Fruit fly (Drosophila melanogaster): ENCODE results near the gene Ttc19.
A peak's percentile ranks its signal among the peaks of the same experiment; 100 is the strongest.

Gene Ttc19

dm6 chr2L:19026491-19027197 is 18.3 kb downstream of the Ttc19 start (continued):
- TF ChIP-seq CG6808 (GFP tag; optimal IDR thresholded peaks at IDR 0.05) (peak; percentile 71), CG34406 (GFP tag; optimal IDR thresholded peaks at IDR 0.05) (peak; percentile 47), CG8319 (GFP tag; optimal IDR thresholded peaks at IDR 0.05) (no peak), CG1621 (tag; optimal IDR thresholded peaks at IDR 0.05) (peak; percentile 60), Smox (GFP tag; optimal IDR thresholded peaks at IDR 0.05) (peak; percentile 44), Eip93F (GFP tag; optimal IDR thresholded peaks at IDR 0.05) (no peak), fd59A (GFP tag; optimal IDR thresholded peaks at IDR 0.05) (peak; percentile 66), Sox15 (GFP tag; optimal IDR thresholded peaks at IDR 0.05) (peak; percentile 33), vri (GFP tag; optimal IDR thresholded peaks at IDR 0.05) (no peak), CG31627 (GFP tag; optimal IDR thresholded peaks at IDR 0.05) (peak; percentile 33), dsx (GFP tag; optimal IDR thresholded peaks at IDR 0.05; ENCODE audit: poor library complexity, severe bottlenecking) (peak; percentile 71), Eip78C (GFP tag) (peak; percentile 86), CG4318 (GFP tag; optimal IDR thresholded peaks at IDR 0.05) (peak; percentile 11), CG16779 (tag; optimal IDR thresholded peaks at IDR 0.05) (peak; percentile 13), Ets21C (GFP tag; optimal IDR thresholded peaks at IDR 0.05) (peak; percentile 29), Ets96B (tag; optimal IDR thresholded peaks at IDR 0.05) (peak; percentile 73), fkh (GFP tag; optimal IDR thresholded peaks at IDR 0.05) (no peak), CG6854 (GFP tag; optimal IDR thresholded peaks at IDR 0.05) (no peak), Met (GFP tag; optimal IDR thresholded peaks at IDR 0.05) (peak; percentile 45), Sox102F (GFP tag; optimal IDR thresholded peaks at IDR 0.05) (peak; percentile 21), salr (GFP tag; optimal IDR thresholded peaks at IDR 0.05) (peak; percentile 32), CG10631 (GFP tag; optimal IDR thresholded peaks at IDR 0.05) (peak; percentile 44), topi (GFP tag; optimal IDR thresholded peaks at IDR 0.05) (peak; percentile 25), CG11294 (GFP tag; IDR thresholded peaks at IDR 0.05) (no peak), CG8119 (GFP tag; IDR thresholded peaks at IDR 0.05) (peak; percentile 41; the same call in 1 of the 3 replicates), Eip75B (GFP tag; optimal IDR thresholded peaks at IDR 0.05) (peak; percentile 42), CG15336 (GFP tag; IDR thresholded peaks at IDR 0.05) (no peak), cyc (GFP tag; optimal IDR thresholded peaks at IDR 0.05) (peak; percentile 9), CG11762 (GFP tag; optimal IDR thresholded peaks at IDR 0.05; ENCODE audit: insufficient read depth) (peak; percentile 6), fd85E (GFP tag; optimal IDR thresholded peaks at IDR 0.05) (no peak), CG3032 (tag; optimal IDR thresholded peaks at IDR 0.05) (peak; percentile 70), CG10669 (GFP tag; optimal IDR thresholded peaks at IDR 0.05) (peak; percentile 76), Blimp-1 (GFP tag; optimal IDR thresholded peaks at IDR 0.05) (no peak), pdm3 (GFP tag; optimal IDR thresholded peaks at IDR 0.05) (peak; percentile 58), Gug (GFP tag; IDR thresholded peaks at IDR 0.05) (no peak), OdsH (GFP tag; optimal IDR thresholded peaks at IDR 0.05) (peak; percentile 35), CG7368 (GFP tag; optimal IDR thresholded peaks at IDR 0.05) (no peak), eg (GFP tag; IDR thresholded peaks at IDR 0.05) (0 out of 3 replicates have a peak, but pooled peaks have one; percentile 21), Hr39 (GFP tag; optimal IDR thresholded peaks at IDR 0.05) (peak; percentile 16), ss (GFP tag; optimal IDR thresholded peaks at IDR 0.05) (peak; percentile 20 to 74)

- no peak for TF ChIP-seq Eip78C (GFP tag)
- TF ChIP-seq dsx (GFP tag; optimal IDR thresholded peaks at IDR 0.05; ENCODE audit: poor library complexity, severe bottlenecking) = peak; percentile 6
- TF ChIP-seq svp (GFP tag) = no peak
- TF ChIP-seq fd59A (GFP tag; optimal IDR thresholded peaks at IDR 0.05) = no peak
- TF ChIP-seq ss (GFP tag; optimal IDR thresholded peaks at IDR 0.05) = peak in 1 of 2 experiments; percentile 9
- TF ChIP-seq Met (GFP tag; optimal IDR thresholded peaks at IDR 0.05) = no peak
- no peak for TF ChIP-seq CG10631 (GFP tag; optimal IDR thresholded peaks at IDR 0.05)
- TF ChIP-seq topi (GFP tag; optimal IDR thresholded peaks at IDR 0.05) = no peak
- no peak for TF ChIP-seq CG3919 (GFP tag; optimal IDR thresholded peaks at IDR 0.05)
Observed at dm6 chr2L:19024744-19025059, 20.2 kb downstream of the Ttc19 start.

Measured in whole organism, prepupa.